Fruit fly (Drosophila melanogaster) whole organism, embryonic: ENCODE results near the gene CG9747.
A peak's percentile ranks its signal among the peaks of the same experiment; 100 is the strongest.

Experiments used
- Abd-B ChIP-seq: fragments of 200-800 bp; sonication (Bioruptor generic); optimal IDR thresholded peaks from 2 replicates; lab custom pipeline; 2018; ENCODE audit warnings: missing biosample characterization, mild to moderate bottlenecking, missing genetic modification characterization, moderate library complexity
- CG11696 ChIP-seq: fragments of 200-800 bp; sonication (Bioruptor generic); IDR thresholded peaks from 2 replicates; pipeline ENCODE4 v1.3.6; 2022; ENCODE audit warnings: missing biosample characterization, missing genetic modification characterization
- CG13123 ChIP-seq: fragments of 200-800 bp; sonication (Bioruptor generic); optimal IDR thresholded peaks from 2 replicates; lab custom pipeline; 2016; ENCODE audit warnings: missing biosample characterization, missing genetic modification characterization
- CG15073 ChIP-seq: fragments of 200-800 bp; sonication (Bioruptor generic); optimal IDR thresholded peaks from 2 replicates; lab custom pipeline; 2016; ENCODE audit warnings: missing biosample characterization, missing genetic modification characterization
- CG1647 ChIP-seq: fragments of 200-800 bp; sonication (Bioruptor generic); optimal IDR thresholded peaks from 3 replicates; lab custom pipeline; 2016; ENCODE audit warnings: missing biosample characterization, missing genetic modification characterization
- CG16863 ChIP-seq: fragments of 200-800 bp; sonication (Bioruptor generic); optimal IDR thresholded peaks from 3 replicates; lab custom pipeline; 2016; ENCODE audit warnings: missing biosample characterization, missing genetic modification characterization
- CG32532 ChIP-seq: fragments of 200-800 bp; sonication (Bioruptor generic); IDR thresholded peaks from 2 replicates; pipeline ENCODE4 v1.3.6; 2022; ENCODE audit warnings: missing biosample characterization, missing genetic modification characterization
- CG33213 ChIP-seq: fragments of 200-800 bp; sonication (Bioruptor generic); optimal IDR thresholded peaks from 3 replicates; lab custom pipeline; 2016; ENCODE audit warnings: missing biosample characterization, missing genetic modification characterization
- CG33557 ChIP-seq: fragments of 200-800 bp; sonication (Bioruptor generic); optimal IDR thresholded peaks from 2 replicates; lab custom pipeline; 2019; ENCODE audit warnings: missing biosample characterization, mild to moderate bottlenecking, missing genetic modification characterization, moderate library complexity
- CG6175 ChIP-seq: fragments of 200-800 bp; sonication (Bioruptor generic); IDR thresholded peaks from 3 replicates; pipeline ENCODE4 v1.3.6; 2022; ENCODE audit warnings: missing biosample characterization, missing genetic modification characterization
- CG6254 ChIP-seq: fragments of 200-800 bp; sonication (Bioruptor generic); optimal IDR thresholded peaks from 3 replicates; lab custom pipeline; 2017; ENCODE audit warnings: mild to moderate bottlenecking, missing biosample characterization, missing genetic modification reagents, missing genetic modification characterization
- CG6854 ChIP-seq: fragments of 200-800 bp; sonication (Bioruptor generic); optimal IDR thresholded peaks from 3 replicates; lab custom pipeline; 2017; ENCODE audit warnings: missing biosample characterization, mild to moderate bottlenecking, missing genetic modification characterization
- CG8089 ChIP-seq: fragments of 200-800 bp; sonication (Bioruptor generic); optimal IDR thresholded peaks from 3 replicates; lab custom pipeline; 2016; ENCODE audit warnings: missing biosample characterization, missing genetic modification characterization
- CG9797 ChIP-seq: fragments of 200-800 bp; sonication (Bioruptor generic); optimal IDR thresholded peaks from 3 replicates; lab custom pipeline; 2018; ENCODE audit warnings: missing biosample characterization, mild to moderate bottlenecking, missing genetic modification characterization
- Chrac-16 ChIP-seq: fragments of 200-800 bp; sonication (Bioruptor generic); optimal IDR thresholded peaks from 3 replicates; lab custom pipeline; 2016; ENCODE audit warnings: missing biosample characterization, missing genetic modification characterization
- D19A ChIP-seq: fragments of 200-800 bp; optimal IDR thresholded peaks from 3 replicates; lab custom pipeline; 2019; ENCODE audit warnings: missing biosample characterization, mild to moderate bottlenecking, missing genetic modification characterization, moderate library complexity
- Dref ChIP-seq: fragments of 200-800 bp; sonication (Bioruptor generic); IDR thresholded peaks from 2 replicates; pipeline ENCODE4 v1.3.6; 2022; ENCODE audit warnings: missing biosample characterization, missing genetic modification characterization
- Eip74EF ChIP-seq, 2 experiments: fragments of 200-800 bp in 1 of 2; fragments of >200 bp in 1 of 2; sonication (Bioruptor generic) in 1 of 2; optimal IDR thresholded peaks; 2 replicates each; lab custom pipeline; 2017 to 2019; ENCODE audit warnings: missing biosample characterization in 2 of 2, missing genetic modification characterization in 2 of 2, mild to moderate bottlenecking in 1 of 2, moderate library complexity in 1 of 2
- Ets65A ChIP-seq: fragments of 200-800 bp; sonication (Bioruptor generic); peaks from one replicate; lab custom pipeline; 2016; ENCODE audit warnings: missing biosample characterization, missing genetic modification characterization
- Gsc ChIP-seq: fragments of 200-800 bp; sonication (Bioruptor generic); IDR thresholded peaks from 2 replicates; pipeline ENCODE4 v1.3.6; 2022; ENCODE audit warnings: missing biosample characterization, missing genetic modification characterization
- Hr51 ChIP-seq, 2 experiments: fragments of 200-800 bp; sonication (Bioruptor generic); optimal IDR thresholded peaks; 2 replicates in 1 of 2; 3 replicates in 1 of 2; lab custom pipeline; 2016 to 2018; ENCODE audit warnings: missing biosample characterization in 2 of 2, missing genetic modification characterization in 2 of 2, mild to moderate bottlenecking in 1 of 2, moderate library complexity in 1 of 2
- MTF-1 ChIP-seq: fragments of 200-800 bp; sonication (Bioruptor generic); optimal IDR thresholded peaks from 2 replicates; lab custom pipeline; 2018; ENCODE audit warnings: missing biosample characterization, mild to moderate bottlenecking, missing genetic modification characterization, borderline replicate concordance
- NfI ChIP-seq: fragments of 200-800 bp; sonication (Bioruptor generic); optimal IDR thresholded peaks from 3 replicates; lab custom pipeline; 2018; ENCODE audit warnings: missing biosample characterization, mild to moderate bottlenecking, missing genetic modification characterization, moderate library complexity
- Pdp1 ChIP-seq, 2 experiments: fragments of 200-800 bp; sonication (Bioruptor generic); optimal IDR thresholded peaks; 3 replicates each; lab custom pipeline; 2016; ENCODE audit warnings: missing biosample characterization in 2 of 2, missing genetic modification characterization in 2 of 2, mild to moderate bottlenecking in 1 of 2, moderate library complexity in 1 of 2
- Rx ChIP-seq: fragments of 200-800 bp; sonication (Bioruptor generic); IDR thresholded peaks from 2 replicates; pipeline ENCODE4 v1.3.6; 2022; ENCODE audit warnings: missing biosample characterization, missing genetic modification characterization
- Sry-δ ChIP-seq: fragments of 200-800 bp; sonication (Bioruptor generic); optimal IDR thresholded peaks from 2 replicates; lab custom pipeline; 2016; ENCODE audit warnings: missing biosample characterization, missing genetic modification characterization
- TFAM ChIP-seq: fragments of 200-800 bp; sonication (Bioruptor generic); optimal IDR thresholded peaks from 2 replicates; lab custom pipeline; 2017; ENCODE audit warnings: missing biosample characterization, missing genetic modification characterization, inconsistent platforms
- Tbp ChIP-seq: fragments of >200 bp; optimal IDR thresholded peaks from 2 replicates; lab custom pipeline; 2018; ENCODE audit warnings: missing biosample characterization, missing genetic modification characterization
- YL-1 ChIP-seq: fragments of 200-800 bp; sonication (Bioruptor generic); optimal IDR thresholded peaks from 3 replicates; lab custom pipeline; 2017; ENCODE audit warnings: missing biosample characterization, mild to moderate bottlenecking, missing genetic modification characterization
- ab ChIP-seq: fragments of 200-800 bp; sonication (Bioruptor generic); optimal IDR thresholded peaks from 2 replicates; lab custom pipeline; 2016; ENCODE audit warnings: missing biosample characterization, missing genetic modification characterization
- al ChIP-seq: fragments of 200-800 bp; sonication (Bioruptor generic); IDR thresholded peaks from 2 replicates; pipeline ENCODE4 v1.3.6; 2022; ENCODE audit warnings: missing biosample characterization, missing genetic modification characterization
- fd102C ChIP-seq: fragments of 200-800 bp; sonication (Bioruptor generic); optimal IDR thresholded peaks from 2 replicates; lab custom pipeline; 2018; ENCODE audit warnings: missing biosample characterization, mild to moderate bottlenecking, missing genetic modification characterization, moderate library complexity
- fd64A ChIP-seq: fragments of 200-800 bp; sonication (Bioruptor generic); optimal IDR thresholded peaks from 3 replicates; lab custom pipeline; 2018; ENCODE audit warnings: missing biosample characterization, mild to moderate bottlenecking, missing genetic modification characterization
- gce ChIP-seq: fragments of 200-800 bp; sonication (Bioruptor generic); IDR thresholded peaks from 3 replicates; pipeline ENCODE4 v1.3.6; 2022; ENCODE audit warnings: missing biosample characterization, missing genetic modification characterization
- gcm2 ChIP-seq: fragments of 200-800 bp; sonication (Bioruptor generic); optimal IDR thresholded peaks from 2 replicates; lab custom pipeline; 2016; ENCODE audit warnings: missing biosample characterization, missing genetic modification characterization
- gfzf ChIP-seq: fragments of 200-800 bp; sonication (Bioruptor generic); optimal IDR thresholded peaks from 2 replicates; lab custom pipeline; 2016; ENCODE audit warnings: missing biosample characterization, mild to moderate bottlenecking, missing genetic modification characterization, moderate library complexity
- gro ChIP-seq: fragments of 200-800 bp; sonication (Bioruptor generic); optimal IDR thresholded peaks from 2 replicates; lab custom pipeline; 2016; ENCODE audit warnings: missing biosample characterization, missing genetic modification characterization
- lilli ChIP-seq: fragments of 200-800 bp; sonication (Bioruptor generic); optimal IDR thresholded peaks from 3 replicates; lab custom pipeline; 2016; ENCODE audit warnings: missing biosample characterization, missing genetic modification characterization
- mam ChIP-seq: fragments of 200-800 bp; sonication (Bioruptor generic); optimal IDR thresholded peaks from 3 replicates; lab custom pipeline; 2016; ENCODE audit warnings: missing biosample characterization, missing genetic modification characterization
- pros ChIP-seq: fragments of 200-800 bp; sonication (Bioruptor generic); optimal IDR thresholded peaks from 3 replicates; lab custom pipeline; 2019; ENCODE audit warnings: missing biosample characterization, mild to moderate bottlenecking, missing genetic modification characterization, moderate library complexity
- repo ChIP-seq: fragments of 200-800 bp; sonication (Bioruptor generic); optimal IDR thresholded peaks from 2 replicates; lab custom pipeline; 2016; ENCODE audit warnings: missing biosample characterization, missing genetic modification characterization
- salm ChIP-seq: fragments of 200-800 bp; sonication (Bioruptor generic); optimal IDR thresholded peaks from 2 replicates; lab custom pipeline; 2018; ENCODE audit warnings: missing biosample characterization, mild to moderate bottlenecking, missing genetic modification characterization
- sc ChIP-seq, 3 experiments: fragments of >200 bp in 2 of 3; fragments of 200-800 bp in 1 of 3; sonication (Bioruptor generic) in 1 of 3; optimal IDR thresholded peaks; 2 replicates in 2 of 3; 3 replicates in 1 of 3; lab custom pipeline; 2017; ENCODE audit warnings: mild to moderate bottlenecking in 1 of 3, missing biosample characterization in 1 of 3, missing genetic modification characterization in 1 of 3, missing genetic modification reagents in 1 of 3
- sens-2 ChIP-seq: fragments of 200-800 bp; sonication (Bioruptor generic); IDR thresholded peaks from 2 replicates; pipeline ENCODE4 v1.3.6; 2022; ENCODE audit warnings: missing biosample characterization, missing genetic modification characterization
- sim ChIP-seq: fragments of 200-800 bp; sonication (Bioruptor generic); IDR thresholded peaks from 2 replicates; pipeline ENCODE4 v1.3.6; 2022; ENCODE audit warnings: missing biosample characterization, missing genetic modification characterization
- sr ChIP-seq: fragments of 200-800 bp; sonication (Bioruptor generic); IDR thresholded peaks from 3 replicates; pipeline ENCODE4 v1.3.6; 2022; ENCODE audit warnings: missing biosample characterization, missing genetic modification characterization
- tna ChIP-seq: fragments of 200-800 bp; sonication (Bioruptor generic); IDR thresholded peaks from 2 replicates; pipeline ENCODE4 v1.3.6; 2022; ENCODE audit warnings: missing biosample characterization, missing genetic modification characterization; ENCODE audit not compliant: partially characterized antibody
- usp ChIP-seq: fragments of >200 bp; optimal IDR thresholded peaks from 2 replicates; lab custom pipeline; 2017; ENCODE audit warnings: missing biosample characterization, missing genetic modification characterization
- wdn ChIP-seq: fragments of 200-800 bp; sonication (Bioruptor generic); IDR thresholded peaks from 2 replicates; pipeline ENCODE4 v1.3.6; 2022; ENCODE audit warnings: missing biosample characterization, missing genetic modification characterization
- z ChIP-seq: fragments of 200-800 bp; sonication (Bioruptor generic); IDR thresholded peaks from 3 replicates; pipeline ENCODE4 v1.3.6; 2022; ENCODE audit warnings: missing biosample characterization, missing genetic modification characterization
- zfh1 ChIP-seq: fragments of 200-800 bp; sonication (Bioruptor generic); IDR thresholded peaks from 3 replicates; pipeline ENCODE4 v1.3.6; 2022; ENCODE audit warnings: missing biosample characterization, missing genetic modification characterization

CG9747 gene

dm6 chr3R:30191462-30191874, 416 bp upstream of the CG9747 start (continued):
- TF ChIP-seq gro (GFP tag; lab: Kevin White, UChicago) (no peak), fd102C (GFP tag; lab: Kevin White, UChicago) (no peak), Pdp1 (GFP tag; optimal IDR thresholded peaks at IDR 0.05; lab: Kevin White, UChicago) (peak; percentile 45 to 65), pros (GFP tag; lab: Kevin White, UChicago) (no peak), al (GFP tag; lab: Robert Waterston, UW) (0 out of 2 replicates have a peak, but pooled peaks have one; percentile 38), Eip74EF (GFP tag; optimal IDR thresholded peaks at IDR 0.05; lab: Kevin White, UChicago) (peak in 1 of 2 experiments; percentile 22), gce (GFP tag; lab: Robert Waterston, UW) (no peak), Ets65A (GFP tag; lab: Kevin White, UChicago) (peak; percentile 97), Abd-B (GFP tag; lab: Kevin White, UChicago) (peak; percentile 35), CG16863 (peak; percentile 61), gcm2 (GFP tag; lab: Kevin White, UChicago) (no peak), TFAM (GFP tag; lab: Kevin White, UChicago) (no peak), sim (GFP tag; lab: Robert Waterston, UW) (no peak), Sry-δ (GFP tag; lab: Kevin White, UChicago) (no peak), CG6254 (GFP tag; lab: Kevin White, UChicago) (no peak), CG33213 (GFP tag; lab: Kevin White, UChicago) (no peak), CG6854 (GFP tag; lab: Kevin White, UChicago) (no peak), NfI (peak; percentile 24), D19A (tag; lab: Kevin White, UChicago) (no peak), sc (optimal IDR thresholded peaks at IDR 0.05; lab: Kevin White, UChicago) (no peak), sc (GFP tag; optimal IDR thresholded peaks at IDR 0.05; lab: Kevin White, UChicago) (peak; percentile 30), Gsc (GFP tag; lab: Robert Waterston, UW) (no peak), CG11696 (no peak), YL-1 (GFP tag; lab: Kevin White, UChicago) (no peak), fd64A (no peak), lilli (peak; percentile 62), ab (GFP tag; lab: Kevin White, UChicago) (no peak), CG32532 (GFP tag; lab: Robert Waterston, UW) (no peak), sens-2 (GFP tag; lab: Robert Waterston, UW) (no peak), gfzf (no peak), CG1647 (GFP tag; lab: Kevin White, UChicago) (peak; percentile 37), z (GFP tag; lab: Robert Waterston, UW) (no peak), CG15073 (no peak), CG6175 (no peak), Dref (no peak), sr (GFP tag; lab: Robert Waterston, UW) (no peak), MTF-1 (GFP tag; lab: Kevin White, UChicago) (no peak), usp (GFP tag; lab: Kevin White, UChicago) (no peak), Chrac-16 (GFP tag; lab: Kevin White, UChicago) (peak; percentile 32), Rx (GFP tag; lab: Robert Waterston, UW) (no peak), repo (GFP tag; lab: Kevin White, UChicago) (peak; percentile 30), salm (tag; lab: Kevin White, UChicago) (no peak), Tbp (GFP tag; lab: Kevin White, UChicago) (no peak), CG13123 (GFP tag; lab: Kevin White, UChicago) (no peak), CG9797 (GFP tag; lab: Kevin White, UChicago) (no peak), tna (GFP tag; lab: Robert Waterston, UW) (no peak), mam (GFP tag; lab: Kevin White, UChicago) (peak; percentile 39), wdn (GFP tag; lab: Robert Waterston, UW) (no peak), CG33557 (GFP tag; lab: Kevin White, UChicago) (no peak), CG8089 (peak; percentile 16), zfh1 (peak; percentile 48; the same call in 1 of the 3 replicates), Hr51 (GFP tag; optimal IDR thresholded peaks at IDR 0.05; lab: Kevin White, UChicago) (peak in 1 of 2 experiments; percentile 65)
